Worm (Caenorhabditis elegans): ENCODE results near the gene C15C8.7.

The C15C8.7 gene

ce11 chrV:12727104-12727637, 17.7 kb downstream of the C15C8.7 start, which contains the start of gene R11D1.13:
R11D1.13 (plus strand) TSS chrV:12727154.
- no peak for TF ChIP-seq W03F9.2 (tag; optimal IDR thresholded peaks at IDR 0.05)

ce11 chrV:12725893-12726292, 19.0 kb downstream of the C15C8.7 start, which contains the start of gene R11D1.12:
R11D1.12 (minus strand) TSS chrV:12725993.
- TF ChIP-seq dao-5 (tag; optimal IDR thresholded peaks at IDR 0.05) = no peak
- TF ChIP-seq him-1 (tag; optimal IDR thresholded peaks at IDR 0.05) = no peak

- no peak for TF ChIP-seq dao-5 (tag; optimal IDR thresholded peaks at IDR 0.05)
- no peak for TF ChIP-seq him-1 (tag; optimal IDR thresholded peaks at IDR 0.05)
- no peak for TF ChIP-seq W03F9.2 (tag; optimal IDR thresholded peaks at IDR 0.05)
Observed at ce11 chrV:12719713-12720112, 25.1 kb downstream of the C15C8.7 start, which contains the start of gene R11D1.7. R11D1.7 (plus strand) TSS chrV:12720013.

ce11 chrV:12718622-12719021, 26.2 kb downstream of the C15C8.7 start, which contains the start of gene str-181:
str-181 (minus strand) TSS chrV:12718722.
- TF ChIP-seq dao-5 (tag; optimal IDR thresholded peaks at IDR 0.05) (no peak), him-1 (tag; optimal IDR thresholded peaks at IDR 0.05) (no peak), W03F9.2 (tag; optimal IDR thresholded peaks at IDR 0.05) (no peak)

- TF ChIP-seq dao-5 (tag; optimal IDR thresholded peaks at IDR 0.05) = no peak
- no peak for TF ChIP-seq him-1 (tag; optimal IDR thresholded peaks at IDR 0.05)
- TF ChIP-seq W03F9.2 (tag; optimal IDR thresholded peaks at IDR 0.05) = no peak
Observed at ce11 chrV:12716447-12716846, 28.4 kb downstream of the C15C8.7 start, which contains the start of gene str-178. str-178 (minus strand) TSS chrV:12716547.

- TF ChIP-seq dao-5 (tag; optimal IDR thresholded peaks at IDR 0.05) (no peak), him-1 (tag; optimal IDR thresholded peaks at IDR 0.05) (no peak), W03F9.2 (tag; optimal IDR thresholded peaks at IDR 0.05) (no peak)
Observed at ce11 chrV:12714120-12714519, 30.7 kb downstream of the C15C8.7 start, which contains the start of gene R11D1.4. R11D1.4 (minus strand) TSS chrV:12714220.

- TF ChIP-seq dao-5 (tag; optimal IDR thresholded peaks at IDR 0.05) (no peak), him-1 (tag; optimal IDR thresholded peaks at IDR 0.05) (no peak), W03F9.2 (tag; optimal IDR thresholded peaks at IDR 0.05) (no peak)
Observed at ce11 chrV:12711999-12712398, 32.9 kb downstream of the C15C8.7 start, which contains the start of gene R11D1.3. R11D1.3 (minus strand) TSS chrV:12712099.

- TF ChIP-seq W03F9.2 (tag; optimal IDR thresholded peaks at IDR 0.05) = no peak
- no peak for TF ChIP-seq him-1 (tag; optimal IDR thresholded peaks at IDR 0.05)
Observed at ce11 chrV:12708305-12708704, 36.5 kb downstream of the C15C8.7 start, which contains the start of gene R11D1.2. R11D1.2 (plus strand) TSS chrV:12708605.

ce11 chrV:12706511-12706910, 38.3 kb downstream of the C15C8.7 start:
- TF ChIP-seq W03F9.2 (tag; optimal IDR thresholded peaks at IDR 0.05) (no peak), him-1 (tag; optimal IDR thresholded peaks at IDR 0.05) (no peak), dao-5 (tag; optimal IDR thresholded peaks at IDR 0.05) (no peak)

ce11 chrV:12704077-12704476, 40.8 kb downstream of the C15C8.7 start, which contains the start of gene R11D1.1:
R11D1.1 (plus strand) TSS chrV:12704377.
- TF ChIP-seq W03F9.2 (tag; optimal IDR thresholded peaks at IDR 0.05) (no peak), him-1 (tag; optimal IDR thresholded peaks at IDR 0.05) (no peak), dao-5 (tag; optimal IDR thresholded peaks at IDR 0.05) (no peak)

ce11 chrV:12701613-12702012, 43.2 kb downstream of the C15C8.7 start:
- TF ChIP-seq dao-5 (tag; optimal IDR thresholded peaks at IDR 0.05) (no peak), him-1 (tag; optimal IDR thresholded peaks at IDR 0.05) (no peak), W03F9.2 (tag; optimal IDR thresholded peaks at IDR 0.05) (no peak)

ce11 chrV:12697364-12697901, 47.4 kb downstream of the C15C8.7 start, which contains the start of gene istr-1:
istr-1 (plus strand) TSS chrV:12697858.
- TF ChIP-seq dao-5 (tag; optimal IDR thresholded peaks at IDR 0.05) = no peak
- TF ChIP-seq W03F9.2 (tag; optimal IDR thresholded peaks at IDR 0.05) = no peak
- no peak for TF ChIP-seq him-1 (tag; optimal IDR thresholded peaks at IDR 0.05)

- TF ChIP-seq W03F9.2 (tag; optimal IDR thresholded peaks at IDR 0.05) (peak; percentile 62), him-1 (tag; optimal IDR thresholded peaks at IDR 0.05) (no peak)
Observed at ce11 chrV:12696790-12697189, 48.1 kb downstream of the C15C8.7 start.

ce11 chrV:12695968-12696367, 48.9 kb downstream of the C15C8.7 start, which contains the start of gene K10C8.4:
K10C8.4 (plus strand) TSS chrV:12696268.
- no peak for TF ChIP-seq W03F9.2 (tag; optimal IDR thresholded peaks at IDR 0.05)

ce11 chrV:12695155-12695554, 49.7 kb downstream of the C15C8.7 start, which contains the start of gene parn-1:
parn-1 (minus strand) TSS chrV:12695255.
- TF ChIP-seq him-1 (tag; optimal IDR thresholded peaks at IDR 0.05) (no peak), W03F9.2 (tag; optimal IDR thresholded peaks at IDR 0.05) (no peak), dao-5 (tag; optimal IDR thresholded peaks at IDR 0.05) (no peak)

Measured in whole organism, L4/young adult.